Fruit fly (Drosophila melanogaster) whole organism, wandering third instar larva: Measurements from ENCODE around the gene RpL24-like.
A peak's percentile ranks its signal among the peaks of the same experiment; 100 is the strongest.

ENCODE experiments used
- Abd-B ChIP-seq: fragments of >200 bp; optimal IDR thresholded peaks from 2 replicates; lab custom pipeline; 2017; ENCODE audit warnings: missing biosample characterization, missing genetic modification characterization
- CG32264 ChIP-seq: fragments of 200-800 bp; sonication (Bioruptor generic); optimal IDR thresholded peaks from 2 replicates; lab custom pipeline; 2016; ENCODE audit warnings: missing biosample characterization, missing genetic modification characterization
- CrebA ChIP-seq: fragments of 200-800 bp; sonication (Bioruptor generic); optimal IDR thresholded peaks from 2 replicates; lab custom pipeline; 2016; ENCODE audit warnings: missing biosample characterization, mild to moderate bottlenecking, missing genetic modification characterization, borderline replicate concordance
- Dfd ChIP-seq: fragments of >200 bp; optimal IDR thresholded peaks from 2 replicates; lab custom pipeline; 2017; ENCODE audit warnings: missing biosample characterization, missing genetic modification characterization
- Dif ChIP-seq: fragments of 200-275, 200-300 bp; sonication (Bioruptor generic); optimal IDR thresholded peaks from 2 replicates; lab custom pipeline; 2018; ENCODE audit warnings: missing biosample characterization, missing genetic modification characterization; ENCODE audit not compliant: partially characterized antibody
- HLH106 ChIP-seq: fragments of 200-800 bp; optimal IDR thresholded peaks from 3 replicates; lab custom pipeline; 2019; ENCODE audit warnings: missing biosample characterization, mild to moderate bottlenecking, missing genetic modification characterization, moderate library complexity
- Hnf4 ChIP-seq: fragments of 200-800 bp; sonication (Bioruptor generic); optimal IDR thresholded peaks from 2 replicates; lab custom pipeline; 2016; ENCODE audit warnings: missing biosample characterization, mild to moderate bottlenecking, missing genetic modification characterization
- Hr78 ChIP-seq: fragments of >200 bp; optimal IDR thresholded peaks from 2 replicates; lab custom pipeline; 2017; ENCODE audit warnings: missing biosample characterization, missing genetic modification characterization
- Hr83 ChIP-seq: fragments of 200-300 bp; sonication (Bioruptor generic); optimal IDR thresholded peaks from 2 replicates; lab custom pipeline; 2016; ENCODE audit warnings: missing biosample characterization, mild to moderate bottlenecking, missing genetic modification characterization, moderate library complexity; ENCODE audit not compliant: poor library complexity, severe bottlenecking
- Jra ChIP-seq: sonication (Bioruptor generic); optimal IDR thresholded peaks from 2 replicates; lab custom pipeline; 2016; ENCODE audit warnings: missing biosample characterization, missing genetic modification characterization
- Mio ChIP-seq: sonication (Bioruptor generic); optimal IDR thresholded peaks from 2 replicates; lab custom pipeline; 2016; ENCODE audit warnings: missing biosample characterization, missing genetic modification characterization
- Myc ChIP-seq: fragments of >200 bp; optimal IDR thresholded peaks from 2 replicates; lab custom pipeline; 2017
- N ChIP-seq: fragments of >200 bp; optimal IDR thresholded peaks from 2 replicates; lab custom pipeline; 2018; ENCODE audit warnings: missing biosample characterization, missing external identifiers, missing genetic modification characterization
- Rel ChIP-seq, 2 experiments: fragments of 200-800 bp; sonication (Bioruptor generic) in 1 of 2; optimal IDR thresholded peaks; 2 replicates in 1 of 2; 3 replicates in 1 of 2; lab custom pipeline; 2016 to 2019; ENCODE audit warnings: mild to moderate bottlenecking in 2 of 2, missing biosample characterization in 2 of 2, missing genetic modification characterization in 2 of 2, moderate library complexity in 1 of 2
- Vsx2 ChIP-seq: fragments of 200-300, 225-300 bp; sonication (Bioruptor generic); optimal IDR thresholded peaks from 2 replicates; lab custom pipeline; 2018; ENCODE audit warnings: missing biosample characterization, missing genetic modification characterization; ENCODE audit not compliant: partially characterized antibody
- br ChIP-seq: fragments of 200-800 bp; sonication (Bioruptor generic); optimal IDR thresholded peaks from 2 replicates; lab custom pipeline; 2016; ENCODE audit warnings: missing biosample characterization, missing genetic modification characterization
- brk ChIP-seq: fragments of 200-800 bp; sonication (Bioruptor generic); optimal IDR thresholded peaks from 2 replicates; lab custom pipeline; 2016; ENCODE audit warnings: missing biosample characterization, mild to moderate bottlenecking, missing genetic modification characterization
- dl ChIP-seq, 2 experiments: fragments of 175-275, 200-275 bp in 1 of 2; fragments of 200-275 bp in 1 of 2; sonication (Bioruptor generic); optimal IDR thresholded peaks; lab custom pipeline; 2018; ENCODE audit warnings: mild to moderate bottlenecking in 2 of 2, missing biosample characterization in 2 of 2, missing genetic modification characterization in 2 of 2, moderate library complexity in 2 of 2; ENCODE audit not compliant: partially characterized antibody in 2 of 2, insufficient read depth in 1 of 2
- dmrt93B ChIP-seq: fragments of 200-800 bp; sonication (Bioruptor generic); optimal IDR thresholded peaks from 2 replicates; lab custom pipeline; 2018; ENCODE audit warnings: missing biosample characterization, mild to moderate bottlenecking, missing genetic modification characterization
- dsf ChIP-seq: sonication (Bioruptor generic); optimal IDR thresholded peaks from 2 replicates; lab custom pipeline; 2016; ENCODE audit warnings: missing biosample characterization, missing genetic modification characterization, borderline replicate concordance
- foxo ChIP-seq, 2 experiments: fragments of 200-800 bp; sonication (Bioruptor generic); optimal IDR thresholded peaks; 2 replicates in 1 of 2; 3 replicates in 1 of 2; lab custom pipeline; 2016 to 2017; ENCODE audit warnings: missing biosample characterization in 2 of 2, missing genetic modification characterization in 2 of 2
- h ChIP-seq: fragments of 200-800 bp; sonication (Bioruptor generic); optimal IDR thresholded peaks from 3 replicates; lab custom pipeline; 2016; ENCODE audit warnings: missing biosample characterization, mild to moderate bottlenecking, missing genetic modification characterization
- jim ChIP-seq: fragments of 175-275, 200-325 bp; sonication (Bioruptor generic); optimal IDR thresholded peaks from 2 replicates; lab custom pipeline; 2016; ENCODE audit warnings: missing biosample characterization, mild to moderate bottlenecking, missing genetic modification characterization
- psq ChIP-seq: fragments of 200-800 bp; sonication (Bioruptor generic); optimal IDR thresholded peaks from 3 replicates; lab custom pipeline; 2017; ENCODE audit warnings: missing biosample characterization, mild to moderate bottlenecking, missing genetic modification characterization, moderate library complexity
- rgr ChIP-seq: fragments of 200-800 bp; sonication (Bioruptor generic); optimal IDR thresholded peaks from 3 replicates; lab custom pipeline; 2016; ENCODE audit warnings: missing biosample characterization, mild to moderate bottlenecking, missing genetic modification characterization
- sage ChIP-seq: fragments of 200-800 bp; sonication (Bioruptor generic); optimal IDR thresholded peaks from 2 replicates; lab custom pipeline; 2016; ENCODE audit warnings: missing biosample characterization, mild to moderate bottlenecking, missing genetic modification characterization
- usp ChIP-seq: fragments of >200 bp; optimal IDR thresholded peaks from 2 replicates; lab custom pipeline; 2017; ENCODE audit warnings: missing biosample characterization, missing genetic modification characterization
- woc ChIP-seq: sonication (Bioruptor generic); optimal IDR thresholded peaks from 2 replicates; lab custom pipeline; 2016; ENCODE audit warnings: missing biosample characterization, mild to moderate bottlenecking, missing genetic modification characterization

RpL24-like gene

DNA sequence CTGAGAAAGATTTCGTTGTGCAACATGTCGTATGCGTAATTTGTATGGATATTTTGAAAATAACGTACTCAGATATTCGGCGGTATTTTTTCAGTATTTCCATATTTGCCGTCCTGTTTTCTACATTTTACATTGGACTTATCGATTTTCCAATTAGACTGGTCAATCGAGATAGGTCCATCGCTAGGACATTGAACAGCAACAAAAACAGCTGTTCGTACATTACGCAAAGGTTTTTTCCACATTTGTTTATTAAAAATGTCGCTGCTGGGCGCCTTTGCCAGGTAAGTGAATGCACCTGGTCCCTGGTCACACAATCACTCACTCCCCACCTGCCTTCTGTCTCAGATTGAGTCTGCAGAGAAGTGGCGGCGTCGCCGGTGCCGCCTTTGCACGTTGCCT is 23.6 kb downstream of the RpL24-like start, which contains the start of gene mRpL40:
mRpL40 (plus strand) TSS at position 186 of the 402 bp plus-strand sequence.
- TF ChIP-seq foxo (GFP tag; optimal IDR thresholded peaks at IDR 0.05; lab: Kevin White, UChicago) (no peak), Dfd (GFP tag; lab: Kevin White, UChicago) (no peak), Mio (GFP tag; lab: Kevin White, UChicago) (no peak), Rel (GFP tag; optimal IDR thresholded peaks at IDR 0.05; lab: Kevin White, UChicago) (no peak), Rel (tag; optimal IDR thresholded peaks at IDR 0.05; lab: Kevin White, UChicago) (no peak), woc (no peak), CrebA (no peak), usp (no peak), dmrt93B (GFP tag; lab: Kevin White, UChicago) (no peak), Abd-B (GFP tag; lab: Kevin White, UChicago) (no peak), CG32264 (no peak)
- TF ChIP-seq, all 38 proteins: peak for 0

dm6 chr3R:11402894-11403293 is 28.5 kb downstream of the RpL24-like start:
- TF ChIP-seq sage: no peak
- no peak for TF ChIP-seq Vsx2
- no peak for TF ChIP-seq psq (GFP tag; lab: Kevin White, UChicago)
- TF ChIP-seq Hr78 (GFP tag; lab: Kevin White, UChicago): no peak
- no peak for TF ChIP-seq jim (GFP tag; lab: Kevin White, UChicago)
- TF ChIP-seq brk: no peak
- no peak for TF ChIP-seq foxo (GFP tag; optimal IDR thresholded peaks at IDR 0.05; lab: Kevin White, UChicago)
- TF ChIP-seq Myc: no peak
- no peak for TF ChIP-seq Jra (GFP tag; lab: Kevin White, UChicago)

- TF ChIP-seq Rel (GFP tag; optimal IDR thresholded peaks at IDR 0.05; lab: Kevin White, UChicago): no peak
- TF ChIP-seq Rel (tag; optimal IDR thresholded peaks at IDR 0.05; lab: Kevin White, UChicago): no peak
- no peak for TF ChIP-seq N (GFP tag; lab: Kevin White, UChicago)
- no peak for TF ChIP-seq br (GFP tag; lab: Kevin White, UChicago)
- no peak for TF ChIP-seq Hr83
- no peak for TF ChIP-seq Dfd (GFP tag; lab: Kevin White, UChicago)
Observed at dm6 chr3R:11395541-11395940, 35.8 kb downstream of the RpL24-like start.

- no peak for TF ChIP-seq psq (GFP tag; lab: Kevin White, UChicago)
- no peak for TF ChIP-seq usp
- TF ChIP-seq sage: no peak
- TF ChIP-seq CG32264: no peak
- TF ChIP-seq foxo (GFP tag; optimal IDR thresholded peaks at IDR 0.05; lab: Kevin White, UChicago): no peak
- no peak for TF ChIP-seq Mio (GFP tag; lab: Kevin White, UChicago)
- TF ChIP-seq Dfd (GFP tag; lab: Kevin White, UChicago): no peak
- no peak for TF ChIP-seq Abd-B (GFP tag; lab: Kevin White, UChicago)
- TF ChIP-seq dmrt93B (GFP tag; lab: Kevin White, UChicago): no peak
- TF ChIP-seq Hr78 (GFP tag; lab: Kevin White, UChicago): no peak
- TF ChIP-seq Myc: no peak
- TF ChIP-seq h: no peak
- TF ChIP-seq CrebA: no peak
- no peak for TF ChIP-seq rgr (GFP tag; lab: Kevin White, UChicago)
- TF ChIP-seq dsf (GFP tag; lab: Kevin White, UChicago): no peak
- no peak for TF ChIP-seq N (GFP tag; lab: Kevin White, UChicago)
- TF ChIP-seq Hnf4: no peak
- TF ChIP-seq br (GFP tag; lab: Kevin White, UChicago): no peak
- no peak for TF ChIP-seq Dif (GFP tag; lab: Kevin White, UChicago)
- TF ChIP-seq jim (GFP tag; lab: Kevin White, UChicago): no peak
Observed at dm6 chr3R:11393896-11394295, 37.5 kb downstream of the RpL24-like start.

- no peak for TF ChIP-seq HLH106 (tag; lab: Kevin White, UChicago)
- TF ChIP-seq Dfd (GFP tag; lab: Kevin White, UChicago): peak; percentile 22
- no peak for TF ChIP-seq woc
- TF ChIP-seq dmrt93B (GFP tag; lab: Kevin White, UChicago): no peak
- TF ChIP-seq Rel (GFP tag; optimal IDR thresholded peaks at IDR 0.05; lab: Kevin White, UChicago): no peak
- TF ChIP-seq Rel (tag; optimal IDR thresholded peaks at IDR 0.05; lab: Kevin White, UChicago): no peak
- no peak for TF ChIP-seq dl (GFP tag; optimal IDR thresholded peaks at IDR 0.05; lab: Kevin White, UChicago; ENCODE audit: insufficient read depth in 1 of 2, partially characterized antibody in 2 of 2)
Observed at dm6 chr3R:11392805-11393204, 38.6 kb downstream of the RpL24-like start.
